Fruit fly (Drosophila melanogaster) whole organism, embryonic: ENCODE results near the gene Rab30.

Experiments
- Antp ChIP-seq: fragments of 200-800 bp; sonication (Bioruptor generic); optimal IDR thresholded peaks from 3 replicates; lab custom pipeline; 2016; ENCODE audit warnings: missing biosample characterization, missing genetic modification characterization
- Atf-2 ChIP-seq: fragments of 200-800 bp; sonication (Bioruptor generic); optimal IDR thresholded peaks from 2 replicates; lab custom pipeline; 2016; ENCODE audit warnings: missing biosample characterization, missing genetic modification characterization
- B-H2 ChIP-seq: fragments of 200-800 bp; sonication (Bioruptor generic); optimal IDR thresholded peaks from 2 replicates; lab custom pipeline; 2018; ENCODE audit warnings: missing biosample characterization, mild to moderate bottlenecking, missing genetic modification characterization
- Bdp1 ChIP-seq: fragments of 200-800 bp; sonication (Bioruptor generic); optimal IDR thresholded peaks from 3 replicates; lab custom pipeline; 2016; ENCODE audit warnings: missing biosample characterization, missing genetic modification characterization
- BtbVII ChIP-seq: fragments of 200-800 bp; sonication (Bioruptor generic); optimal IDR thresholded peaks from 3 replicates; lab custom pipeline; 2017; ENCODE audit warnings: missing biosample characterization, mild to moderate bottlenecking, missing genetic modification characterization
- CG10209 ChIP-seq: fragments of 200-800 bp; sonication (Bioruptor generic); optimal IDR thresholded peaks from 3 replicates; lab custom pipeline; 2017; ENCODE audit warnings: missing biosample characterization, mild to moderate bottlenecking, missing genetic modification characterization, missing genetic modification reagents
- CG1024 ChIP-seq: fragments of 200-800 bp; sonication (Bioruptor generic); IDR thresholded peaks from 2 replicates; pipeline ENCODE4 v1.3.6; 2022; ENCODE audit warnings: missing biosample characterization, missing genetic modification characterization
- CG10959 ChIP-seq: fragments of 200-800 bp; sonication (Bioruptor generic); IDR thresholded peaks from 2 replicates; pipeline ENCODE4 v1.3.6; 2022; ENCODE audit warnings: missing biosample characterization, missing genetic modification characterization
- CG11085 ChIP-seq: fragments of 200-800 bp; sonication (Bioruptor generic); IDR thresholded peaks from 2 replicates; pipeline ENCODE4 v1.3.6; 2022; ENCODE audit warnings: missing biosample characterization, missing genetic modification characterization
- CG12155 ChIP-seq: fragments of 200-800 bp; sonication (Bioruptor generic); optimal IDR thresholded peaks from 3 replicates; lab custom pipeline; 2016; ENCODE audit warnings: missing biosample characterization, missing genetic modification characterization
- CG1529 ChIP-seq: fragments of 200-800 bp; sonication (Bioruptor generic); optimal IDR thresholded peaks from 3 replicates; lab custom pipeline; 2018; ENCODE audit warnings: missing biosample characterization, missing genetic modification characterization
- CG17912 ChIP-seq: fragments of 200-800 bp; sonication (Bioruptor generic); optimal IDR thresholded peaks from 2 replicates; lab custom pipeline; 2018; ENCODE audit warnings: missing biosample characterization, mild to moderate bottlenecking, missing genetic modification characterization
- CG2116 ChIP-seq: fragments of 200-800 bp; sonication (Bioruptor generic); optimal IDR thresholded peaks from 3 replicates; lab custom pipeline; 2018; ENCODE audit warnings: missing biosample characterization, mild to moderate bottlenecking, missing genetic modification characterization
- CG30403 ChIP-seq: fragments of 200-800 bp; sonication (Bioruptor generic); optimal IDR thresholded peaks from 3 replicates; lab custom pipeline; 2016; ENCODE audit warnings: missing biosample characterization, missing genetic modification characterization
- CG31441 ChIP-seq: fragments of 200-800 bp; sonication (Bioruptor generic); IDR thresholded peaks from 2 replicates; pipeline ENCODE4 v1.3.6; 2022; ENCODE audit warnings: missing biosample characterization, missing genetic modification characterization
- CG3163 ChIP-seq: fragments of 200-800 bp; sonication (Bioruptor generic); optimal IDR thresholded peaks from 3 replicates; lab custom pipeline; 2016; ENCODE audit warnings: missing biosample characterization, missing genetic modification characterization
- CG3281 ChIP-seq: fragments of 200-800 bp; sonication (Bioruptor generic); optimal IDR thresholded peaks from 3 replicates; lab custom pipeline; 2017; ENCODE audit warnings: missing biosample characterization, mild to moderate bottlenecking, missing genetic modification characterization
- CG34422 ChIP-seq: fragments of 200-800 bp; sonication (Bioruptor generic); IDR thresholded peaks from 3 replicates; pipeline ENCODE4 v1.3.6; 2022; ENCODE audit warnings: missing biosample characterization, missing genetic modification characterization
- CG4282 ChIP-seq: fragments of 200-800 bp; sonication (Bioruptor generic); optimal IDR thresholded peaks from 2 replicates; lab custom pipeline; 2016; ENCODE audit warnings: missing biosample characterization, missing genetic modification characterization
- CG4730 ChIP-seq: fragments of 200-800 bp; sonication (Bioruptor generic); IDR thresholded peaks from 2 replicates; pipeline ENCODE4 v1.3.6; 2022; ENCODE audit warnings: missing biosample characterization, missing genetic modification characterization
- CG6272 ChIP-seq: fragments of 200-800 bp; sonication (Bioruptor generic); IDR thresholded peaks from 2 replicates; pipeline ENCODE4 v1.3.6; 2022; ENCODE audit warnings: missing biosample characterization, missing genetic modification characterization
- CG7271 ChIP-seq: fragments of 200-800 bp; sonication (Bioruptor generic); optimal IDR thresholded peaks from 2 replicates; lab custom pipeline; 2018; ENCODE audit warnings: missing biosample characterization, mild to moderate bottlenecking, missing genetic modification characterization, moderate library complexity
- CG7839 ChIP-seq: fragments of 200-800 bp; sonication (Bioruptor generic); optimal IDR thresholded peaks from 3 replicates; lab custom pipeline; 2018; ENCODE audit warnings: missing biosample characterization, mild to moderate bottlenecking, missing genetic modification characterization, moderate library complexity
- Drgx ChIP-seq: fragments of 200-800 bp; sonication (Bioruptor generic); IDR thresholded peaks from 2 replicates; pipeline ENCODE4 v1.3.6; 2022; ENCODE audit warnings: missing biosample characterization, missing genetic modification characterization
- Ets97D ChIP-seq: fragments of 200-800 bp; sonication (Bioruptor generic); optimal IDR thresholded peaks from 3 replicates; lab custom pipeline; 2016; ENCODE audit warnings: missing biosample characterization, missing genetic modification characterization
- Hsf ChIP-seq: fragments of 200-800 bp; sonication (Bioruptor generic); optimal IDR thresholded peaks from 3 replicates; lab custom pipeline; 2016; ENCODE audit warnings: missing biosample characterization, missing genetic modification characterization
- NC2β ChIP-seq: fragments of 200-800 bp; sonication (Bioruptor generic); optimal IDR thresholded peaks from 2 replicates; lab custom pipeline; 2016; ENCODE audit warnings: missing biosample characterization, missing genetic modification characterization
- Rx ChIP-seq: fragments of 200-800 bp; sonication (Bioruptor generic); IDR thresholded peaks from 2 replicates; pipeline ENCODE4 v1.3.6; 2022; ENCODE audit warnings: missing biosample characterization, missing genetic modification characterization
- Sry-β ChIP-seq: fragments of 200-800 bp; sonication (Bioruptor generic); optimal IDR thresholded peaks from 2 replicates; lab custom pipeline; 2018; ENCODE audit warnings: missing biosample characterization, mild to moderate bottlenecking, missing genetic modification characterization, moderate library complexity
- bcd ChIP-seq: fragments of 200-800 bp; sonication (Bioruptor generic); optimal IDR thresholded peaks from 2 replicates; lab custom pipeline; 2017; ENCODE audit warnings: missing biosample characterization, mild to moderate bottlenecking, missing genetic modification characterization
- cg ChIP-seq: fragments of 200-800 bp; sonication (Bioruptor generic); optimal IDR thresholded peaks from 3 replicates; lab custom pipeline; 2019; ENCODE audit warnings: missing biosample characterization, mild to moderate bottlenecking, missing genetic modification characterization, moderate library complexity
- dati ChIP-seq: fragments of 200-800 bp; sonication (Bioruptor generic); IDR thresholded peaks from 2 replicates; pipeline ENCODE4 v1.3.6; 2022; ENCODE audit warnings: missing biosample characterization, missing genetic modification characterization
- dpn ChIP-seq, 2 experiments: fragments of 200-800 bp; sonication (Bioruptor generic); optimal IDR thresholded peaks; 3 replicates each; lab custom pipeline; 2016; ENCODE audit warnings: missing biosample characterization in 2 of 2, missing genetic modification characterization in 2 of 2
- emc ChIP-seq: fragments of 200-800 bp; sonication (Bioruptor generic); optimal IDR thresholded peaks from 2 replicates; lab custom pipeline; 2016; ENCODE audit warnings: missing biosample characterization, missing genetic modification characterization
- gce ChIP-seq: fragments of 200-800 bp; sonication (Bioruptor generic); IDR thresholded peaks from 3 replicates; pipeline ENCODE4 v1.3.6; 2022; ENCODE audit warnings: missing biosample characterization, missing genetic modification characterization
- gcm2 ChIP-seq: fragments of 200-800 bp; sonication (Bioruptor generic); optimal IDR thresholded peaks from 2 replicates; lab custom pipeline; 2016; ENCODE audit warnings: missing biosample characterization, missing genetic modification characterization
- ind ChIP-seq: fragments of 200-800 bp; sonication (Bioruptor generic); optimal IDR thresholded peaks from 3 replicates; lab custom pipeline; 2016; ENCODE audit warnings: missing biosample characterization, missing genetic modification characterization
- jumu ChIP-seq: fragments of 200-800 bp; sonication (Bioruptor generic); optimal IDR thresholded peaks from 3 replicates; lab custom pipeline; 2016; ENCODE audit warnings: missing biosample characterization, missing genetic modification characterization
- kah ChIP-seq: fragments of 200-800 bp; sonication (Bioruptor generic); optimal IDR thresholded peaks from 2 replicates; lab custom pipeline; 2018; ENCODE audit warnings: missing biosample characterization, mild to moderate bottlenecking, missing genetic modification characterization
- kay ChIP-seq: fragments of 200-800 bp; sonication (Bioruptor generic); optimal IDR thresholded peaks from 2 replicates; lab custom pipeline; 2016; ENCODE audit warnings: missing biosample characterization, missing genetic modification characterization
- ken ChIP-seq: fragments of 200-800 bp; sonication (Bioruptor generic); IDR thresholded peaks from 3 replicates; pipeline ENCODE4 v1.3.6; 2022; ENCODE audit warnings: missing biosample characterization, missing genetic modification characterization
- lilli ChIP-seq: fragments of 200-800 bp; sonication (Bioruptor generic); optimal IDR thresholded peaks from 3 replicates; lab custom pipeline; 2016; ENCODE audit warnings: missing biosample characterization, missing genetic modification characterization
- lmd ChIP-seq: fragments of 200-800 bp; sonication (Bioruptor generic); IDR thresholded peaks from 2 replicates; pipeline ENCODE4 v1.3.6; 2022; ENCODE audit warnings: missing biosample characterization, missing genetic modification characterization
- nerfin-2 ChIP-seq: fragments of 200-800 bp; sonication (Bioruptor generic); IDR thresholded peaks from 2 replicates; pipeline ENCODE4 v1.3.6; 2022; ENCODE audit warnings: missing biosample characterization, missing genetic modification characterization; ENCODE audit not compliant: partially characterized antibody
- otp ChIP-seq: fragments of 200-800 bp; sonication (Bioruptor generic); IDR thresholded peaks from 3 replicates; pipeline ENCODE4, ENCODE4 v1.3.6; 2022; ENCODE audit warnings: missing biosample characterization, missing genetic modification characterization
- pan ChIP-seq, 4 experiments: fragments of >200 bp in 3 of 4; fragments of 200-800 bp in 1 of 4; sonication (Bioruptor generic) in 1 of 4; optimal IDR thresholded peaks in 3 of 4; IDR thresholded peaks in 1 of 4; 2 replicates each; pipeline versions ENCODE4 v1.3.6 to Lab custom; 2017 to 2022; ENCODE audit warnings: missing biosample characterization in 2 of 4, missing genetic modification characterization in 2 of 4, mixed read lengths in 1 of 4
- prd ChIP-seq, 3 experiments: fragments of >200 bp in 2 of 3; fragments of 200-800 bp in 1 of 3; sonication (Bioruptor generic) in 1 of 3; optimal IDR thresholded peaks in 2 of 3; IDR thresholded peaks in 1 of 3; 2 replicates in 2 of 3; 3 replicates in 1 of 3; pipeline versions ENCODE4 v1.3.6 to Lab custom; 2017 to 2022; ENCODE audit warnings: missing biosample characterization in 1 of 3, missing genetic modification characterization in 1 of 3
- pzg ChIP-seq: fragments of 200-800 bp; sonication (Bioruptor generic); optimal IDR thresholded peaks from 3 replicates; lab custom pipeline; 2018; ENCODE audit warnings: missing biosample characterization, mild to moderate bottlenecking, missing genetic modification characterization, moderate library complexity
- sens-2 ChIP-seq: fragments of 200-800 bp; sonication (Bioruptor generic); IDR thresholded peaks from 2 replicates; pipeline ENCODE4 v1.3.6; 2022; ENCODE audit warnings: missing biosample characterization, missing genetic modification characterization
- slou ChIP-seq: fragments of 200-800 bp; sonication (Bioruptor generic); optimal IDR thresholded peaks from 3 replicates; lab custom pipeline; 2016; ENCODE audit warnings: missing biosample characterization, missing genetic modification characterization
- tio ChIP-seq: fragments of 200-800 bp; sonication (Bioruptor generic); optimal IDR thresholded peaks from 2 replicates; lab custom pipeline; 2017; ENCODE audit warnings: missing biosample characterization, missing genetic modification characterization, inconsistent platforms

Rab30 gene

DNA sequence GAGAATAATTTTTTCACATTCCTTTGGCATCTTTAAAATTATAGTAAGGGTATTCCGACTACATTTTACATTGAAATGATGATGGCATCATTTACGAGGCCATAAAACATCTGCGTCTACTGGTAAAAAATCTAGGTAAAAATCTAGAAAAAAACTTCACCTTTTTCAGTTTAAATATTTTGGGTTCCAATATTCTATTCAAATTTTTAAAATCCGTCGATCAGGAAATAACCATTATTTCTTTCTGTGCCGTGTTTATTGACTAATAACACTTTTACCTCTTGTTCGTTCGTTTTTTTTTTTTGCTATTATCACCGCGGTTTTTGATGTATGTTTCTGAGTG, 6.9 kb upstream of the Rab30 start (continued):
- TF ChIP-seq CG4730 (GFP tag; lab: Robert Waterston, UW) (0 out of 2 replicates have a peak, but pooled peaks have one; percentile 44), Antp (peak; percentile 20), CG17912 (no peak), lilli (peak; percentile 66), emc (GFP tag; lab: Kevin White, UChicago) (no peak), BtbVII (GFP tag; lab: Kevin White, UChicago) (peak; percentile 3), pan (optimal IDR thresholded peaks at IDR 0.05; lab: Kevin White, UChicago) (no peak), pan (GFP tag; optimal IDR thresholded peaks at IDR 0.05 in 1 of 2, IDR thresholded peaks at IDR 0.05 in 1 of 2) (peak in 1 of 2 experiments; percentile 67), ind (GFP tag; lab: Kevin White, UChicago) (peak; percentile 64), CG7839 (tag; lab: Kevin White, UChicago) (peak; percentile 63), CG10959 (GFP tag; lab: Robert Waterston, UW) (0 out of 2 replicates have a peak, but pooled peaks have one; percentile 35), otp (GFP tag; lab: Robert Waterston, UW) (0 out of 3 replicates have a peak, but pooled peaks have one; percentile 19), Hsf (GFP tag; lab: Kevin White, UChicago) (peak; percentile 42), CG2116 (GFP tag; lab: Kevin White, UChicago) (peak; percentile 50), bcd (peak; percentile 5), gcm2 (GFP tag; lab: Kevin White, UChicago) (peak; percentile 62), CG34422 (GFP tag; lab: Robert Waterston, UW) (peak; percentile 67; the same call in 2 of the 3 replicates), NC2β (GFP tag; lab: Kevin White, UChicago) (peak; percentile 38), Sry-β (GFP tag; lab: Kevin White, UChicago) (no peak), nerfin-2 (GFP tag; lab: Robert Waterston, UW) (no peak), Ets97D (no peak), B-H2 (GFP tag; lab: Kevin White, UChicago) (no peak), CG11085 (GFP tag; lab: Robert Waterston, UW) (no peak), ken (GFP tag; lab: Robert Waterston, UW) (0 out of 3 replicates have a peak, but pooled peaks have one; percentile 44), sens-2 (no peak), pzg (GFP tag; lab: Kevin White, UChicago) (no peak), CG10209 (peak; percentile 48), kah (GFP tag; lab: Kevin White, UChicago) (no peak), kay (no peak), CG7271 (tag; lab: Kevin White, UChicago) (no peak), CG1024 (GFP tag; lab: Robert Waterston, UW) (no peak; the same call in none of the 2 replicates), Drgx (GFP tag; lab: Robert Waterston, UW) (peak; percentile 54), CG30403 (GFP tag; lab: Kevin White, UChicago) (peak; percentile 73), slou (GFP tag; lab: Kevin White, UChicago) (no peak), lmd (GFP tag; lab: Robert Waterston, UW) (peak; percentile 60), Rx (GFP tag; lab: Robert Waterston, UW) (peak; percentile 2; the same call in 1 of the 2 replicates), CG3281 (GFP tag; lab: Kevin White, UChicago) (no peak), dpn (GFP tag; optimal IDR thresholded peaks at IDR 0.05; lab: Kevin White, UChicago) (peak; percentile 49 to 76), CG3163 (GFP tag; lab: Kevin White, UChicago) (no peak), CG6272 (GFP tag; lab: Robert Waterston, UW) (peak; percentile 36; the same call in 1 of the 2 replicates), CG12155 (peak; percentile 58), CG4282 (peak; percentile 35), Atf-2 (GFP tag; lab: Kevin White, UChicago) (peak; percentile 46), tio (GFP tag; lab: Kevin White, UChicago) (peak; percentile 79), dati (GFP tag; lab: Robert Waterston, UW) (no peak), gce (GFP tag; lab: Robert Waterston, UW) (peak; percentile 43; the same call in 1 of the 3 replicates), prd (optimal IDR thresholded peaks at IDR 0.05; lab: Kevin White, UChicago) (no peak), prd (GFP tag; IDR thresholded peaks at IDR 0.05; lab: Robert Waterston, UW) (peak; percentile 76), Bdp1 (GFP tag; lab: Kevin White, UChicago) (peak; percentile 40), CG1529 (GFP tag; lab: Kevin White, UChicago) (peak; percentile 9), cg (no peak), jumu (peak; percentile 51), CG31441 (GFP tag; lab: Robert Waterston, UW) (peak; percentile 59)
